Fruit fly (Drosophila melanogaster): ENCODE results near the gene Ucp4A.

- TF ChIP-seq CG9948 (tag; optimal IDR thresholded peaks at IDR 0.05): no peak
- no peak for TF ChIP-seq D1 (tag; optimal IDR thresholded peaks at IDR 0.05)
- no peak for TF ChIP-seq CG17806 (tag; optimal IDR thresholded peaks at IDR 0.05)
- no peak for TF ChIP-seq EcR (GFP tag; optimal IDR thresholded peaks at IDR 0.05)
- no peak for TF ChIP-seq CG14655 (GFP tag; optimal IDR thresholded peaks at IDR 0.05)
- no peak for TF ChIP-seq CG10348 (GFP tag; IDR thresholded peaks at IDR 0.05)
- no peak for TF ChIP-seq CG12605 (GFP tag; IDR thresholded peaks at IDR 0.05)
- no peak for TF ChIP-seq fd96Ca (GFP tag; IDR thresholded peaks at IDR 0.05)
- TF ChIP-seq CG32121 (GFP tag; IDR thresholded peaks at IDR 0.05): no peak
- no peak for TF ChIP-seq Pif1A (GFP tag; optimal IDR thresholded peaks at IDR 0.05)
Measured at dm6 chrX:17834754-17835153, 10.0 kb upstream of the Ucp4A start.
